Worm (Caenorhabditis elegans) whole organism, L4 larva: ENCODE measurements around the gene fipr-7.
A peak's percentile ranks its signal among the peaks of the same experiment; 100 is the strongest.

Source experiments
- D1046.2 ChIP-seq: fragments of 200-800 bp; sonication (Bioruptor generic); IDR thresholded peaks from 2 replicates; pipeline ENCODE4 v1.3.6; 2022; ENCODE audit warnings: missing genetic modification characterization, missing compliant biosample characterization
- F10B5.3 ChIP-seq: sonication (generic microtip); optimal IDR thresholded peaks from 2 replicates; lab custom pipeline; 2016; ENCODE audit warnings: mild to moderate bottlenecking, missing genetic modification characterization, missing compliant biosample characterization
- R02D3.7 ChIP-seq: fragments of 150-350 bp; sonication (generic microtip); optimal IDR thresholded peaks from 3 replicates; lab custom pipeline; 2014; ENCODE audit warnings: missing biosample characterization, missing genetic modification characterization
- ZK337.2 ChIP-seq: fragments of 200-800 bp; sonication (Bioruptor generic); IDR thresholded peaks from 2 replicates; pipeline ENCODE4 v1.3.6; 2022; ENCODE audit warnings: missing genetic modification reagents, missing genetic modification characterization, missing compliant biosample characterization
- aha-1 ChIP-seq: fragments of 150-350 bp; peaks from one replicate; lab custom pipeline; 2014; ENCODE audit warnings: missing biosample characterization, missing genetic modification characterization
- aly-2 ChIP-seq: sonication (generic microtip); optimal IDR thresholded peaks from 2 replicates; lab custom pipeline; 2018; ENCODE audit warnings: missing biosample characterization, missing genetic modification characterization
- ama-1 ChIP-seq: fragments of 150-350 bp; optimal IDR thresholded peaks from 2 replicates; lab custom pipeline; 2014; ENCODE audit warnings: inconsistent platforms, mixed read lengths
- attf-4 ChIP-seq: sonication (generic microtip); optimal IDR thresholded peaks from 3 replicates; lab custom pipeline; 2017; ENCODE audit warnings: missing biosample characterization, missing genetic modification characterization
- ceh-20 ChIP-seq: fragments of 200-800 bp; sonication (Bioruptor generic); IDR thresholded peaks from 2 replicates; pipeline ENCODE4 v1.3.6; 2022; ENCODE audit warnings: missing genetic modification reagents, missing genetic modification characterization, missing compliant biosample characterization
- ceh-62 ChIP-seq: sonication (generic microtip); optimal IDR thresholded peaks from 2 replicates; lab custom pipeline; 2017; ENCODE audit warnings: missing biosample characterization, missing genetic modification characterization
- ctbp-1 ChIP-seq: fragments of 200-800 bp; sonication (Bioruptor generic); IDR thresholded peaks from 2 replicates; pipeline ENCODE4 v1.3.6; 2022; ENCODE audit warnings: missing genetic modification reagents, missing genetic modification characterization, missing compliant biosample characterization
- daf-12 ChIP-seq: fragments of 150-350 bp; optimal IDR thresholded peaks from 2 replicates; lab custom pipeline; 2014; ENCODE audit warnings: missing biosample characterization, missing genetic modification reagents, missing genetic modification characterization
- daf-16 ChIP-seq, 3 experiments: sonication (generic microtip); optimal IDR thresholded peaks; 2 replicates each; lab custom pipeline; 2016 to 2017; ENCODE audit warnings: missing genetic modification characterization in 3 of 3, missing genetic modification reagents in 3 of 3, mild to moderate bottlenecking in 2 of 3, missing compliant biosample characterization in 2 of 3, missing biosample characterization in 1 of 3, moderate library complexity in 1 of 3
- daf-19 ChIP-seq: fragments of 200-800 bp; sonication (Bioruptor generic); conservative IDR thresholded peaks from 2 replicates; pipeline ENCODE4 v1.3.6; 2022; ENCODE audit warnings: missing genetic modification characterization, missing compliant biosample characterization
- dmd-6 ChIP-seq: fragments of 200-800 bp; sonication (Bioruptor generic); IDR thresholded peaks from 2 replicates; pipeline ENCODE4 v1.3.6; 2022; ENCODE audit warnings: missing genetic modification reagents, missing genetic modification characterization, missing compliant biosample characterization
- dmd-8 ChIP-seq: fragments of 200-800 bp; sonication (Bioruptor generic); IDR thresholded peaks from 2 replicates; pipeline ENCODE4 v1.3.6; 2022; ENCODE audit warnings: missing genetic modification characterization, missing compliant biosample characterization
- dmd-9 ChIP-seq: fragments of 200-800 bp; sonication (Bioruptor generic); IDR thresholded peaks from 2 replicates; pipeline ENCODE4 v1.3.6; 2022; ENCODE audit warnings: missing genetic modification reagents, missing genetic modification characterization, missing compliant biosample characterization
- dpl-1 ChIP-seq: fragments of 150-350 bp; optimal IDR thresholded peaks from 2 replicates; lab custom pipeline; 2014; ENCODE audit warnings: missing biosample characterization, missing genetic modification reagents, missing genetic modification characterization
- duxl-1 ChIP-seq: sonication (generic microtip); optimal IDR thresholded peaks from 2 replicates; lab custom pipeline; 2016; ENCODE audit warnings: mild to moderate bottlenecking, missing genetic modification characterization, moderate library complexity, missing compliant biosample characterization; ENCODE audit not compliant: poor library complexity
- dve-1 ChIP-seq: sonication (generic microtip); optimal IDR thresholded peaks from 2 replicates; lab custom pipeline; 2017; ENCODE audit warnings: antibody characterized with exemption, mild to moderate bottlenecking, missing genetic modification characterization, missing compliant biosample characterization; ENCODE audit not compliant: insufficient read depth
- fkh-10 ChIP-seq: fragments of 150-350 bp; optimal IDR thresholded peaks from 2 replicates; lab custom pipeline; 2014; ENCODE audit warnings: missing biosample characterization, missing genetic modification reagents, missing genetic modification characterization
- hif-1 ChIP-seq, 2 experiments: sonication (generic microtip); optimal IDR thresholded peaks; 2 replicates each; lab custom pipeline; 2016 to 2017; ENCODE audit warnings: missing compliant biosample characterization in 2 of 2, missing genetic modification characterization in 2 of 2, missing genetic modification reagents in 2 of 2, missing genotype in 2 of 2, mild to moderate bottlenecking in 1 of 2
- hlh-11 ChIP-seq: fragments of 200-800 bp; sonication (Bioruptor generic); optimal IDR thresholded peaks from 2 replicates; lab custom pipeline; 2018; ENCODE audit warnings: mild to moderate bottlenecking, missing genetic modification characterization, missing compliant biosample characterization
- hlh-30 ChIP-seq: sonication (generic microtip); optimal IDR thresholded peaks from 2 replicates; lab custom pipeline; 2017; ENCODE audit warnings: antibody characterized with exemption, mild to moderate bottlenecking, missing genetic modification characterization, missing compliant biosample characterization; ENCODE audit not compliant: insufficient read depth
- lin-1 ChIP-seq: fragments of 200-800 bp; sonication (Bioruptor generic); IDR thresholded peaks from 2 replicates; pipeline ENCODE4 v1.3.6; 2022; ENCODE audit warnings: missing genetic modification reagents, missing genetic modification characterization, missing compliant biosample characterization
- lin-38 ChIP-seq: fragments of 200-800 bp; sonication (Bioruptor generic); IDR thresholded peaks from 2 replicates; pipeline ENCODE4 v1.3.6; 2022; ENCODE audit warnings: missing genetic modification reagents, missing genetic modification characterization, missing compliant biosample characterization
- lsy-2 ChIP-seq, 2 experiments: fragments of 150-350 bp in 1 of 2; sonication (generic microtip) in 1 of 2; optimal IDR thresholded peaks; 2 replicates each; lab custom pipeline; 2014 to 2017; ENCODE audit warnings: missing biosample characterization in 2 of 2, missing genetic modification characterization in 2 of 2
- madf-5 ChIP-seq, 2 experiments: fragments of 200-800 bp; sonication (Bioruptor generic); IDR thresholded peaks; 2 replicates each; pipeline ENCODE4 v1.3.6; 2022; ENCODE audit warnings: missing compliant biosample characterization in 2 of 2, missing genetic modification characterization in 2 of 2
- mdl-1 ChIP-seq, 2 experiments: fragments of 150-350 bp in 1 of 2; sonication (generic microtip) in 1 of 2; optimal IDR thresholded peaks; 2 replicates each; lab custom pipeline; 2014 to 2017; ENCODE audit warnings: missing biosample characterization in 2 of 2, missing genetic modification characterization in 2 of 2
- mep-1 ChIP-seq: fragments of 150-350 bp; sonication (generic microtip); optimal IDR thresholded peaks from 3 replicates; lab custom pipeline; 2014; ENCODE audit warnings: missing biosample characterization, missing genetic modification characterization
- mes-2 ChIP-seq: sonication (generic microtip); optimal IDR thresholded peaks from 2 replicates; lab custom pipeline; 2016; ENCODE audit warnings: missing genotype, mild to moderate bottlenecking, missing genetic modification characterization, missing compliant biosample characterization; ENCODE audit not compliant: poor library complexity, severe bottlenecking
- mxl-3 ChIP-seq: fragments of 200-800 bp; sonication (Bioruptor generic); optimal IDR thresholded peaks from 2 replicates; lab custom pipeline; 2018; ENCODE audit warnings: mild to moderate bottlenecking, missing genetic modification characterization, missing compliant biosample characterization
- nhr-11 ChIP-seq: fragments of 150-350 bp; optimal IDR thresholded peaks from 2 replicates; lab custom pipeline; 2014; ENCODE audit warnings: missing biosample characterization, missing genetic modification characterization
- nhr-237 ChIP-seq: sonication (generic microtip); optimal IDR thresholded peaks from 2 replicates; lab custom pipeline; 2017; ENCODE audit warnings: missing biosample characterization, missing genetic modification characterization
- nhr-28 ChIP-seq: fragments of 150-350 bp; optimal IDR thresholded peaks from 2 replicates; lab custom pipeline; 2014; ENCODE audit warnings: missing biosample characterization, missing genetic modification characterization
- nhr-77 ChIP-seq: fragments of 150-350 bp; optimal IDR thresholded peaks from 2 replicates; lab custom pipeline; 2014; ENCODE audit warnings: missing biosample characterization, missing genetic modification characterization
- php-3 ChIP-seq: fragments of 200-800 bp; sonication (Bioruptor generic); IDR thresholded peaks from 2 replicates; pipeline ENCODE4 v1.3.6; 2022; ENCODE audit warnings: missing genetic modification reagents, missing genetic modification characterization, missing compliant biosample characterization
- rbr-2 ChIP-seq: sonication (generic microtip); optimal IDR thresholded peaks from 2 replicates; lab custom pipeline; 2016; ENCODE audit warnings: missing genotype, missing genetic modification characterization, missing compliant biosample characterization
- snpc-1.2 ChIP-seq: fragments of 200-800 bp; sonication (Bioruptor generic); IDR thresholded peaks from 2 replicates; pipeline ENCODE4 v1.3.6; 2022; ENCODE audit warnings: missing genetic modification reagents, missing genetic modification characterization, missing compliant biosample characterization
- tag-97 ChIP-seq: fragments of 200-800 bp; sonication (Bioruptor generic); IDR thresholded peaks from 2 replicates; pipeline ENCODE4 v1.3.6; 2022; ENCODE audit warnings: missing genetic modification characterization, missing compliant biosample characterization
- unc-130 ChIP-seq: sonication (generic microtip); optimal IDR thresholded peaks from 2 replicates; lab custom pipeline; 2016; ENCODE audit warnings: missing genetic modification reagents, missing genetic modification characterization, missing compliant biosample characterization
- unc-39 ChIP-seq: sonication (generic microtip); optimal IDR thresholded peaks from 2 replicates; lab custom pipeline; 2017; ENCODE audit warnings: missing biosample characterization, missing genetic modification characterization
- unc-62 ChIP-seq, 3 experiments: fragments of 150-350 bp in 1 of 3; sonication (generic microtip); optimal IDR thresholded peaks in 2 of 3; peaks in 1 of 3; 1 replicate in 1 of 3; 2 replicates in 2 of 3; lab custom pipeline; 2014 to 2017; ENCODE audit warnings: missing biosample characterization in 3 of 3, missing genetic modification characterization in 3 of 3, missing genetic modification reagents in 3 of 3, missing genotype in 1 of 3
- zag-1 ChIP-seq: fragments of 150-350 bp; optimal IDR thresholded peaks from 2 replicates; lab custom pipeline; 2014; ENCODE audit warnings: missing biosample characterization, missing genetic modification characterization
- ztf-11 ChIP-seq: fragments of 150-350 bp; optimal IDR thresholded peaks from 2 replicates; lab custom pipeline; 2014; ENCODE audit warnings: missing biosample characterization, missing genetic modification characterization
- ztf-7 ChIP-seq: fragments of 150-350 bp; optimal IDR thresholded peaks from 2 replicates; lab custom pipeline; 2014; ENCODE audit warnings: missing biosample characterization, missing genetic modification characterization

Gene fipr-7

DNA sequence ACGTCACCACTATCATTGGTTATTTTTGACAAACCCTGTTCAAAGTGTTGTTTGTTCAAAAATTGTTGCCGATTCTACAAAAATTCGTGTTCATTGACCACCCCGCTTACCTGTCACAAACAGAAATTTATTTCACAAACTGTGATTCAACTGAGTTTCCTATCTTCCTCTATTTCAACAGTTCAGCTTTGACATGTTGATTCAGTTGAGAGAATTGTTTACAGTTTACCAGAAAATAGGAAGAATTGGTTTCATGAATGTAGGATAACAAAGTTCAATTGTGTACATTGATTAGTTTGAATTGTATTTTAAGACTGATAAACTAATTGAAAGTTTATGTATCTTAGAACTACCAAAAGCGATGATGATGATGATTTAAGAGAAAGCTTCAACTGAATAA, 16.0 kb downstream of the fipr-7 start (continued):
- TF ChIP-seq nhr-11 (tag; lab: Kevin White, UChicago) (no peak), D1046.2 (GFP tag; lab: Robert Waterston, UW) (no peak), lin-38 (GFP tag; lab: Robert Waterston, UW) (no peak), ztf-7 (no peak), rbr-2 (tag; lab: Kevin White, UChicago) (no peak)
- TF ChIP-seq, all 104 proteins: peak for 6

DNA sequence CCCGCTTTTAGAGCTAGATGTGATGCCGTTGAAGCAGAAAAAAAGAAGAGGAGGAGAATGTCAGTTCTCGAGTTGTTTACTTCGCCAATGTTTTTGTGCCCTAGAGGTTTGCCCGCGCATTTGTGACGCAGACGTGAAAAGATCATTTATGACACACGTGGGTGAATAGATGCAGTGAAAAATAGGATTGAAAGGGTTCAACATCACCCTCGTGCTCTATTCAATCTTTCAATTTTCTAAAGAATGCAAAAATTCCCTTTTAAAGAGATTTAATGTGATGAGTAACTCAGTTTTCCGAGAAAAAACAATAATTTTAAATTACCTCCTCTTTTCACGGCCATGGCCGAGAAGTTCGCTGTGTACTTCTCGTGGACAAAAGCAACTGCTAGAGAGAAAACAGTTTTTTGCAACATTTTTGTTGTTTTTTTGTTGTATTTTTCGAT, 16.8 kb downstream of the fipr-7 start:
- TF ChIP-seq dmd-9 (GFP tag; lab: Robert Waterston, UW) (no peak), nhr-11 (tag; lab: Kevin White, UChicago) (peak; percentile 78), ama-1 (lab: Kevin White, UChicago) (no peak), dmd-6 (GFP tag; lab: Robert Waterston, UW) (peak; percentile 33; the same call in 1 of the 2 replicates), dpl-1 (GFP tag; lab: Kevin White, UChicago) (peak; percentile 17), ctbp-1 (GFP tag; lab: Robert Waterston, UW) (peak; percentile 40; the same call in 1 of the 2 replicates), php-3 (GFP tag; lab: Robert Waterston, UW) (no peak), nhr-77 (tag; lab: Kevin White, UChicago) (no peak), unc-62 (GFP tag; optimal IDR thresholded peaks at IDR 0.05 in 1 of 2; lab: Kevin White, UChicago) (peak in 1 of 2 experiments; percentile 95), unc-62 (tag; optimal IDR thresholded peaks at IDR 0.05; lab: Kevin White, UChicago) (no peak), hlh-30 (peak; percentile 88), nhr-28 (peak; percentile 78), mep-1 (peak; percentile 57), R02D3.7 (tag; lab: Kevin White, UChicago) (no peak), aha-1 (tag; lab: Kevin White, UChicago) (peak; percentile 96), daf-16 (GFP tag; optimal IDR thresholded peaks at IDR 0.05; lab: Kevin White, UChicago) (peak in 1 of 2 experiments; percentile 52), daf-16 (tag; optimal IDR thresholded peaks at IDR 0.05; lab: Kevin White, UChicago) (peak; percentile 82), mes-2 (peak; percentile 57), F10B5.3 (tag; lab: Kevin White, UChicago) (no peak), nhr-237 (tag; lab: Kevin White, UChicago) (no peak), ZK337.2 (GFP tag; lab: Robert Waterston, UW) (0 out of 2 replicates have a peak, but pooled peaks have one; percentile 23), dmd-8 (GFP tag; lab: Robert Waterston, UW) (no peak), hif-1 (tag; optimal IDR thresholded peaks at IDR 0.05; lab: Kevin White, UChicago) (peak in 1 of 2 experiments; percentile 19), mxl-3 (GFP tag; lab: Kevin White, UChicago) (peak; percentile 20), unc-130 (GFP tag; lab: Kevin White, UChicago) (peak; percentile 42), hlh-11 (tag; lab: Kevin White, UChicago) (peak; percentile 40), madf-5 (GFP tag; IDR thresholded peaks at IDR 0.05; lab: Robert Waterston, UW) (0 out of 4 replicates have a peak, but pooled peaks of 1 of the 2 experiments have one; percentile 27), mdl-1 (tag; optimal IDR thresholded peaks at IDR 0.05; lab: Kevin White, UChicago) (peak; percentile 22 to 98), dve-1 (tag; lab: Kevin White, UChicago) (peak; percentile 40), lsy-2 (tag; optimal IDR thresholded peaks at IDR 0.05; lab: Kevin White, UChicago) (peak; percentile 28 to 47), fkh-10 (GFP tag; lab: Kevin White, UChicago) (peak; percentile 87), daf-19 (GFP tag; lab: Robert Waterston, UW) (no peak), rbr-2 (tag; lab: Kevin White, UChicago) (peak; percentile 53)

DNA sequence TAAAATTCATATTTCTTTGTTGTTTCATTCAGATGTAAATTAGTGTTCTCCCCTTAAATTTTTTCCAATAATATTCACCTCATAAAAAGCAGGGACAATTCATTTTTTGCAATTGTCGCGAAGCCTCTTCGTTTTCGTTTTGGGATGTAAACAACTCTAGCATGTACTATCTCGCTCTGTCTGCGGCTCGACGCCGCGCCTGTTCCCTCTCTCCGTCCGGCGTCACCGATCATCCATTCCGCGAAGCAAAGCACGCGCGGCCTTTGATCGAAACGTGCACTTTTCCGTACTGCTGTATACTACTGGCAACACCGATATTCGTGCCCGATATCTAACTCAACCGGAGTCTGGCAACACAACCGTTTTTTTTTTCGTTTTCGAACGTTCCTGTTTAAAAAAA, 17.3 kb downstream of the fipr-7 start:
- TF ChIP-seq unc-39 (tag; lab: Kevin White, UChicago) (no peak), zag-1 (tag; lab: Kevin White, UChicago) (no peak), D1046.2 (GFP tag; lab: Robert Waterston, UW) (no peak), lin-1 (GFP tag; lab: Robert Waterston, UW) (no peak), unc-130 (GFP tag; lab: Kevin White, UChicago) (no peak), unc-62 (GFP tag; optimal IDR thresholded peaks at IDR 0.05 in 1 of 2; lab: Kevin White, UChicago) (no peak), unc-62 (tag; optimal IDR thresholded peaks at IDR 0.05; lab: Kevin White, UChicago) (no peak), daf-12 (no peak), snpc-1.2 (no peak), tag-97 (GFP tag; lab: Robert Waterston, UW) (no peak), dmd-6 (GFP tag; lab: Robert Waterston, UW) (peak; percentile 31), hlh-11 (tag; lab: Kevin White, UChicago) (peak; percentile 65), attf-4 (tag; lab: Kevin White, UChicago) (no peak), ceh-62 (tag; lab: Kevin White, UChicago) (no peak), dve-1 (tag; lab: Kevin White, UChicago) (peak; percentile 15), ceh-20 (GFP tag; lab: Robert Waterston, UW) (no peak), ztf-11 (no peak), aly-2 (tag; lab: Kevin White, UChicago) (no peak), R02D3.7 (tag; lab: Kevin White, UChicago) (no peak), hif-1 (tag; optimal IDR thresholded peaks at IDR 0.05; lab: Kevin White, UChicago) (peak in 1 of 2 experiments; percentile 68), duxl-1 (tag; lab: Kevin White, UChicago) (no peak)
